Worm (Caenorhabditis elegans) whole organism, early embryonic: Measurements from ENCODE around the gene lido-10.

Source experiments
- ama-1 ChIP-seq: fragments of 150-350 bp; optimal IDR thresholded peaks from 2 replicates; lab custom pipeline; 2014
- ceh-13 ChIP-seq: fragments of 200-800 bp; sonication (Bioruptor generic); optimal IDR thresholded peaks from 2 replicates; lab custom pipeline; 2018; ENCODE audit warnings: mild to moderate bottlenecking, missing genetic modification characterization, missing compliant biosample characterization
- ets-7 ChIP-seq: sonication (generic microtip); optimal IDR thresholded peaks from 2 replicates; lab custom pipeline; 2016; ENCODE audit warnings: missing genotype, missing genetic modification characterization, missing compliant biosample characterization
- hmbx-1 ChIP-seq: sonication (generic microtip); optimal IDR thresholded peaks from 2 replicates; lab custom pipeline; 2016; ENCODE audit warnings: mild to moderate bottlenecking, missing genetic modification characterization, missing compliant biosample characterization
- hmg-4 ChIP-seq: fragments of 200-800 bp; sonication (Bioruptor generic); optimal IDR thresholded peaks from 2 replicates; lab custom pipeline; 2018; ENCODE audit warnings: mild to moderate bottlenecking, missing genetic modification characterization, missing compliant biosample characterization
- pes-1 ChIP-seq: fragments of 200-800 bp; sonication (Bioruptor generic); IDR thresholded peaks from 2 replicates; pipeline ENCODE4 v1.3.6; 2022; ENCODE audit warnings: missing genetic modification reagents, missing genetic modification characterization, missing compliant biosample characterization
- scrt-1 ChIP-seq: fragments of 200-800 bp; sonication (Bioruptor generic); IDR thresholded peaks from 2 replicates; pipeline ENCODE4 v1.3.6; 2022; ENCODE audit warnings: missing genetic modification characterization, missing compliant biosample characterization
- tbx-37 ChIP-seq: fragments of 200-800 bp; sonication (Bioruptor generic); conservative IDR thresholded peaks from 2 replicates; pipeline ENCODE4 v1.3.6; 2022; ENCODE audit warnings: missing genetic modification reagents, missing genetic modification characterization, missing compliant biosample characterization

- TF ChIP-seq ceh-13 (GFP tag; lab: Kevin White, UChicago) = no peak
- no peak for TF ChIP-seq ama-1 (lab: Kevin White, UChicago)
- no peak for TF ChIP-seq ets-7 (tag; lab: Kevin White, UChicago)
- TF ChIP-seq hmbx-1 (tag; lab: Kevin White, UChicago) = no peak
- TF ChIP-seq hmg-4 (GFP tag; lab: Kevin White, UChicago) = no peak
- no peak for TF ChIP-seq scrt-1 (GFP tag; lab: Robert Waterston, UW)
- no peak for TF ChIP-seq tbx-37 (GFP tag; lab: Robert Waterston, UW)
- no peak for TF ChIP-seq pes-1 (GFP tag; lab: Robert Waterston, UW)
These were observed 41.0 kb downstream of the lido-10 start, which contains the start of gene B0454.8 for ce11 chrII:3043358-3043757.
